Worm (Caenorhabditis elegans) whole organism, young adult: Measurements from ENCODE around the gene lys-4.

ENCODE experiments used
- K12H6.12 ChIP-seq: fragments of 200-800 bp; sonication (Bioruptor generic); optimal IDR thresholded peaks from 2 replicates; lab custom pipeline; 2018; ENCODE audit warnings: mild to moderate bottlenecking, missing genetic modification characterization, missing compliant biosample characterization
- attf-6 ChIP-seq: fragments of 200-800 bp; sonication (Bioruptor generic); IDR thresholded peaks from 2 replicates; pipeline ENCODE4 v1.3.6; 2022; ENCODE audit warnings: missing genetic modification reagents, missing genetic modification characterization, missing compliant biosample characterization
- bed-2 ChIP-seq: fragments of 200-800 bp; sonication (Bioruptor generic); IDR thresholded peaks from 2 replicates; pipeline ENCODE4 v1.3.6; 2022; ENCODE audit warnings: missing genetic modification reagents, missing genetic modification characterization, missing compliant biosample characterization
- egl-18 ChIP-seq: fragments of 200-800 bp; sonication (Bioruptor generic); IDR thresholded peaks from 2 replicates; pipeline ENCODE4 v1.3.6; 2022; ENCODE audit warnings: missing genetic modification reagents, missing genetic modification characterization, missing compliant biosample characterization
- ets-4 ChIP-seq: fragments of 200-800 bp; sonication (Bioruptor generic); optimal IDR thresholded peaks from 2 replicates; lab custom pipeline; 2018; ENCODE audit warnings: mild to moderate bottlenecking, missing genetic modification characterization, missing compliant biosample characterization
- let-607 ChIP-seq, 2 experiments: fragments of 200-800 bp in 1 of 2; sonication (Bioruptor generic) in 1 of 2; sonication (generic microtip) in 1 of 2; optimal IDR thresholded peaks; 2 replicates each; lab custom pipeline; 2016 to 2018; ENCODE audit warnings: mild to moderate bottlenecking in 2 of 2, missing compliant biosample characterization in 2 of 2, missing genetic modification characterization in 2 of 2, moderate library complexity in 2 of 2, missing genotype in 1 of 2
- nfyb-1 ChIP-seq: fragments of 200-800 bp; sonication (Bioruptor generic); IDR thresholded peaks from 2 replicates; pipeline ENCODE4 v1.3.6; 2022; ENCODE audit warnings: missing genetic modification reagents, missing genetic modification characterization, missing compliant biosample characterization
- unc-62 ChIP-seq: fragments of 150-350 bp; optimal IDR thresholded peaks from 2 replicates; lab custom pipeline; 2014; ENCODE audit warnings: missing biosample characterization, missing genetic modification reagents, missing genetic modification characterization

ce11 chrIV:11625482-11625881 is 2.5 kb upstream of the lys-4 start, which contains the start of gene lys-5:
- TF ChIP-seq nfyb-1 = no peak
- no peak for TF ChIP-seq bed-2
- TF ChIP-seq let-607 (tag; optimal IDR thresholded peaks at IDR 0.05; lab: Kevin White, UChicago) = no peak
- TF ChIP-seq unc-62 (GFP tag; lab: Kevin White, UChicago) = no peak
- TF ChIP-seq attf-6 = no peak
- no peak for TF ChIP-seq ets-4 (GFP tag; lab: Kevin White, UChicago)
- no peak for TF ChIP-seq egl-18 (GFP tag; lab: Robert Waterston, UW)
- TF ChIP-seq K12H6.12 = no peak
